Worm (Caenorhabditis elegans): ENCODE data around the gene wdr-37.

wdr-37 gene

ce11 chrIII:5610276-5610675 lies 10.4 kb upstream of the wdr-37 start, which contains the start of gene C05D2.8:
TSS of gene C05D2.8 (minus strand) at chrIII:5610346.
- no peak for TF ChIP-seq unc-62 (GFP tag; optimal IDR thresholded peaks at IDR 0.05)

ce11 chrIII:5604080-5604479 lies 4.2 kb upstream of the wdr-37 start, which contains the start of gene xnd-1:
TSS of gene xnd-1 (plus strand) at chrIII:5604460.
- TF ChIP-seq unc-62 (GFP tag; optimal IDR thresholded peaks at IDR 0.05) = no peak

DNA sequence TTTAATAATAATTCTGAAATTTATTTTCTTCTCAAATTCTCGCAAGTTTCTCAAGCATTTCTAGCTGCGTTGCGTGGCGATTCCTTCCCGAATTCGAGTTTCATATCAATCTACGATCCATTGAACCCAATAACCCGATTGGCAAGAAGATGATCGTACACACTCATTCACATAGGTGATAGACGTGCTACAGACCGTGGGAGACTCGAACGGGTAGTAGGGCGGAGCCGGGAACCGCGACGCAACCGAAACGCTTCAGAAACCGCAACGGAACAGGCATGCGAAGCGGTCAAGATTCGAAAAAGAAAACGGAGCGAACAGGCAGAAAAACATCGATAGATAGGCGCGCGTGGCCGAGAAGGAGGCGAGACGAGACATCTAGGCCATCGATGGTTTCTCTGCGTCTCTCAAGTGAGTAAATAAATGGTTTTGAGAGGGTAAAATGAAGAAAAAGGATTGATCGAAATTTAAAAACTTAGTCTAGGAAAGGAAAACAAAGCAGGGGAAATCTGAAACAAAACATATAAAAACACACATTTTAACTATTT lies 3.7 kb upstream of the wdr-37 start, which contains the start of gene madf-11:
TSS of gene madf-11 (minus strand) at position 51 of the 548 bp plus-strand sequence.
- TF ChIP-seq unc-62 (GFP tag; optimal IDR thresholded peaks at IDR 0.05) = no peak

DNA sequence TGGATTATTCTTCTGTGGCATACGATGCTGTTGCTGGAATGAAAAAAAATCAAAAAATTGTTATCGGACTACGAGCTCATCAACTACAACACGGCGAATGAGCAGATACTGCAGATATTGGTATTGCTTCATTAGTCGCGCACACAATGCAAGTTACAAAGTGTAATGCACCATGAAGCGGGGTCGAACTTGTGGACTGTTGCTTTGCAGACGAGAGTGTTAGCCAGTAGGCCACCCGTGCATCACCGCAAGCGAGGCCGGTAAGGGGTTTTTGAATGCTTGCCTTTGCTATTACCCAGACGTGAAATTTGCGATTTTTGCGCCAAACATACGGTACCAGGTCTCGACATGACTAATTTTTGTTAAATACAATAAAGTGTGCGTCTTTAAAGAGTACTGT lies 2.1 kb upstream of the wdr-37 start:
- TF ChIP-seq unc-62 (GFP tag; optimal IDR thresholded peaks at IDR 0.05) = no peak

- TF ChIP-seq unc-62 (GFP tag; optimal IDR thresholded peaks at IDR 0.05) = no peak
These were observed 4.4 kb downstream of the wdr-37 start, which contains the start of gene ced-6 for ce11 chrIII:5595445-5595844. TSS of gene ced-6 (plus strand) at chrIII:5595771.

- TF ChIP-seq unc-62 (GFP tag; optimal IDR thresholded peaks at IDR 0.05) = no peak
These were observed 5.5 kb downstream of the wdr-37 start for ce11 chrIII:5594350-5594749.

- TF ChIP-seq unc-62 (GFP tag; optimal IDR thresholded peaks at IDR 0.05) = no peak
These were observed 8.1 kb downstream of the wdr-37 start, which contains the start of the genes ddx-15 and ucr-1 for ce11 chrIII:5591668-5592149. TSS of gene ddx-15 (minus strand) at chrIII:5591718. TSS of gene ucr-1 (plus strand) at chrIII:5592135.

ce11 chrIII:5588746-5589145 lies 11.1 kb downstream of the wdr-37 start:
- no peak for TF ChIP-seq unc-62 (GFP tag; optimal IDR thresholded peaks at IDR 0.05)

ce11 chrIII:5586925-5587324 lies 12.9 kb downstream of the wdr-37 start, which contains the start of gene F56D2.2:
TSS of gene F56D2.2 (plus strand) at chrIII:5587263.
- TF ChIP-seq unc-62 (GFP tag; optimal IDR thresholded peaks at IDR 0.05) = no peak

- TF ChIP-seq unc-62 (GFP tag; optimal IDR thresholded peaks at IDR 0.05) = no peak
These were observed 14.1 kb downstream of the wdr-37 start for ce11 chrIII:5585711-5586110.

- TF ChIP-seq unc-62 (GFP tag; optimal IDR thresholded peaks at IDR 0.05) = no peak
These were observed 15.2 kb downstream of the wdr-37 start, which contains the start of gene F56D2.3 for ce11 chrIII:5584647-5585046. TSS of gene F56D2.3 (plus strand) at chrIII:5584947.

- no peak for TF ChIP-seq unc-62 (GFP tag; optimal IDR thresholded peaks at IDR 0.05)
These were observed 17.1 kb downstream of the wdr-37 start, which contains the start of the genes F56D2.8 and uev-2 for ce11 chrIII:5582766-5583165. TSS of gene F56D2.8 (minus strand) at chrIII:5582866. TSS of gene uev-2 (plus strand) at chrIII:5583125.

ce11 chrIII:5581049-5581448 lies 18.8 kb downstream of the wdr-37 start, which contains the start of gene F56D2.5:
TSS of gene F56D2.5 (minus strand) at chrIII:5581419.
- TF ChIP-seq unc-62 (GFP tag; optimal IDR thresholded peaks at IDR 0.05) = no peak

DNA sequence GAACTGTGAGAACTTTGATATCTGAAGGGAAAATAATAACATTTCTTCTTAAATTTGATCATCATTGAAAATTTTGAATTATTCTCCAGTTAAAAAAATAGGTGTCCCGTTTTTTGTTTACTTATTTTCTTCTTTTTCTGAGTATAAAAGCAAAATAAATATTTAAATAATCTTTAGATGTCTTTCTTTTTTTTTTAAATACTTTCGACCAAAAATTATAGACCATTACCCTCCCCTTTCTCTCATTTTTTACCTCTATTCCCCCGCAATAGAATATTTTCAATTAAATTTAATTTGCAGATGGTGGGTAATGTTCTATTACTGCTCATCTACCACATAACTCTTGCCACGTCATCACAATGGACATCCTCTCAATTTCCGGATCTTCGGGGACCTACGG lies 26.2 kb downstream of the wdr-37 start, which contains the start of gene molo-1:
TSS of gene molo-1 (plus strand) at position 301 of the 400 bp plus-strand sequence.
- no peak for TF ChIP-seq unc-62 (GFP tag; optimal IDR thresholded peaks at IDR 0.05)

DNA sequence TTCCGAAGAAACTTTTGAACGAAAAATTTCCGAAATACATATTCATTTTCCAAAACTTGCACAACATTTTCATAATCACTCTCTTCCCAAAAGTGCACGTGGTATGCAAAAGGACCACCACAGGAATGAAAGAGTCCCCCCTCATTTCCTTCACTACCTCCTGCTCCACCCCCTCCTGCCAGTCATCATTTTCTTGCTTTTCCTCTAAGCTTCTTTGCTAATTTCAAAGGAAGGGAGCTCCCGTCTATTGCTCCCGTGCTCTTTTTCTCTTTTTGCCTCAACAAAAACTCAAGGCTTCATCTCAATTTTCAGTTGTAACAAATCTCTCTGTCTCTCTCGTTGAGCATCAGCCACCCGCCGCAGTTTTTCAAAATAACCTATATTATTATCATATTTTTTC lies 27.1 kb downstream of the wdr-37 start:
- no peak for TF ChIP-seq unc-62 (GFP tag; optimal IDR thresholded peaks at IDR 0.05)

DNA sequence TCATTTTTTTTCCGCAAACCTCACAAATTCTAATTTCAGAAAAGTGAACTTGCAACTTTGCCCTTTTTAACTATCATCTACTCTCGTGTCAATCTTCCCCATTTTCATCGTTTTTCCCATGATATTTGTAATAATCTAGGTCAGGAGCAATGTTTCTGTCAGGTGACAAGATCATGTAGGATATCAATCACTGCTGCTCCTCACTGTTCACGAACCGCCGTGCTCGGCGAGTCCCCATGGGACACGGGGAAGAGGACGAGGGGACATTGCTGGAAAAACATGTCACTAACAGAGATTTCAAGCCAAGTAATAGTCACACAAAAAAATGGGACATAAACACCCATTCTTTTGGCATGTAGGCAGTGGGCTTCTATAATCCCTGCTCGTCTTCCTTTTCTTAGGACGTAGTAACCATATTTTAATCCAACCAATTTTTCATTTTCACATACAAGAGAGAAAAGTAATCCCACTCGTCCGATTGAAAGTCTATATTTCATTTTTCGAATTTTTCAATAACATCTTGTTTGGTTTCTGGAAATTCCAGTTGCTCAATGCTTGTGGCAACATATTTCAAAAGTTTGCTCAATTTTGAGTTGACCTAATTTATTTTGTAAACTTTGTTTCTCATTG lies 28.9 kb downstream of the wdr-37 start:
- TF ChIP-seq unc-62 (GFP tag; optimal IDR thresholded peaks at IDR 0.05) = no peak

DNA sequence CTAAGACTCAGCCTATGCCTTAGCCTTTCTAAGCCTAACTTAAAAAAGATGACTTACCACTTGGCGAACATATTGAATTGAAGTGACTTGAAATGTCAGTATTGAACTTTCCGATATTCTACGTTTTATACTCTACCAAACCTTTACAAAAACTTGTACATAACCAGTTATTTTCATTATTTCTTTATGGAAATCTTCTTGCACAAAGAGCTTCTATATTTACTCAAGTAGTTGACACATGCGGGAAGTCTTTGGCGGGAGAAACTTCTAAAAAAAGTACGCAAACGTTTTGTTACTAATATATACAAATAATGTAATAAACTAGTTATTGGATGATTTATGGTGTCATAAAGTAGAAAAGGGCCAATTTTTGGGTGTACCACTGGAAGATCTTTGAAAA lies 31.2 kb downstream of the wdr-37 start, which contains the start of gene nspb-12:
TSS of gene nspb-12 (minus strand) at position 101 of the 400 bp plus-strand sequence.
- TF ChIP-seq unc-62 (GFP tag; optimal IDR thresholded peaks at IDR 0.05) = no peak
